Worm (Caenorhabditis elegans) whole organism, L4 larva: Measurements from ENCODE around the gene egl-21.
A peak's percentile ranks its signal among the peaks of the same experiment; 100 is the strongest.

Experiments
- aly-2 ChIP-seq: sonication (generic microtip); optimal IDR thresholded peaks from 2 replicates; lab custom pipeline; 2018; ENCODE audit warnings: missing biosample characterization, missing genetic modification characterization
- ceh-82 ChIP-seq: sonication (generic microtip); optimal IDR thresholded peaks from 2 replicates; lab custom pipeline; 2017; ENCODE audit warnings: missing biosample characterization, missing genetic modification characterization
- cey-2 ChIP-seq: sonication (generic microtip); optimal IDR thresholded peaks from 3 replicates; lab custom pipeline; 2017; ENCODE audit warnings: missing genetic modification characterization, mild to moderate bottlenecking, missing compliant biosample characterization, antibody characterized with exemption, borderline replicate concordance; ENCODE audit not compliant: insufficient read depth
- dmd-6 ChIP-seq: fragments of 200-800 bp; sonication (Bioruptor generic); IDR thresholded peaks from 2 replicates; pipeline ENCODE4 v1.3.6; 2022; ENCODE audit warnings: missing genetic modification reagents, missing genetic modification characterization, missing compliant biosample characterization
- dmd-9 ChIP-seq: fragments of 200-800 bp; sonication (Bioruptor generic); IDR thresholded peaks from 2 replicates; pipeline ENCODE4 v1.3.6; 2022; ENCODE audit warnings: missing genetic modification reagents, missing genetic modification characterization, missing compliant biosample characterization
- dpl-1 ChIP-seq: fragments of 150-350 bp; optimal IDR thresholded peaks from 2 replicates; lab custom pipeline; 2014; ENCODE audit warnings: missing biosample characterization, missing genetic modification reagents, missing genetic modification characterization
- hlh-11 ChIP-seq: fragments of 200-800 bp; sonication (Bioruptor generic); optimal IDR thresholded peaks from 2 replicates; lab custom pipeline; 2018; ENCODE audit warnings: mild to moderate bottlenecking, missing genetic modification characterization, missing compliant biosample characterization
- lin-39 ChIP-seq: fragments of 150-350 bp; optimal IDR thresholded peaks from 2 replicates; lab custom pipeline; 2014; ENCODE audit warnings: missing biosample characterization, missing genetic modification reagents, missing genetic modification characterization
- mdl-1 ChIP-seq, 2 experiments: fragments of 150-350 bp in 1 of 2; sonication (generic microtip) in 1 of 2; optimal IDR thresholded peaks; 2 replicates each; lab custom pipeline; 2014 to 2017; ENCODE audit warnings: missing biosample characterization in 2 of 2, missing genetic modification characterization in 2 of 2
- unc-62 ChIP-seq, 3 experiments: fragments of 150-350 bp in 1 of 3; sonication (generic microtip); optimal IDR thresholded peaks in 2 of 3; peaks in 1 of 3; 1 replicate in 1 of 3; 2 replicates in 2 of 3; lab custom pipeline; 2014 to 2017; ENCODE audit warnings: missing biosample characterization in 3 of 3, missing genetic modification characterization in 3 of 3, missing genetic modification reagents in 3 of 3, missing genotype in 1 of 3
- ztf-11 ChIP-seq: fragments of 150-350 bp; optimal IDR thresholded peaks from 2 replicates; lab custom pipeline; 2014; ENCODE audit warnings: missing biosample characterization, missing genetic modification characterization

DNA sequence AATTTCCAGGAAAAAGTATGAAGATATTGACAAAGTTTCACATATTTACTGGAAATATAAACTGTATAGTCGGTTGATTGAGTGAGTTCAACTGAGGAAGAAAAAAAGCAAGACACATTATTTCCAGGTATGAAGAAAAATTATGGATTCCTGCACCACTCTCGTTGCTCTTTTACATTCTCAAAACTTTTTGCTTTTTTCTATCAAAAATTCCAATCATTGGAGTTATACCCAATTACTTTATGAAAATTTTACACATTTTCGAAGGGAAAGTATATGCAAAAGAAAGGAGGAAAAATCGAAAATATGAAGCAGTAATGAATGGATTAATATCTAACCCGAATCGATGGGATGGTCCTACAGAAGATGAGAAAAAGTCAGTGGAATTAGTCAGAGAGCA is 38.7 kb downstream of the egl-21 start:
- no peak for TF ChIP-seq mdl-1 (tag; optimal IDR thresholded peaks at IDR 0.05; lab: Kevin White, UChicago)
- no peak for TF ChIP-seq ceh-82
- no peak for TF ChIP-seq aly-2 (tag; lab: Kevin White, UChicago)
- TF ChIP-seq cey-2 (tag; lab: Kevin White, UChicago) = no peak
- no peak for TF ChIP-seq dpl-1 (GFP tag; lab: Kevin White, UChicago)
- no peak for TF ChIP-seq ztf-11
- no peak for TF ChIP-seq dmd-6
- no peak for TF ChIP-seq lin-39 (tag; lab: Kevin White, UChicago)
- no peak for TF ChIP-seq dmd-9 (GFP tag; lab: Robert Waterston, UW)
- TF ChIP-seq unc-62 (GFP tag; optimal IDR thresholded peaks at IDR 0.05 in 1 of 2; lab: Kevin White, UChicago) = peak in 1 of 2 experiments; percentile 51
- TF ChIP-seq unc-62 (tag; optimal IDR thresholded peaks at IDR 0.05; lab: Kevin White, UChicago) = no peak
- TF ChIP-seq hlh-11 (tag; lab: Kevin White, UChicago) = no peak
